Worm (Caenorhabditis elegans) whole organism, young adult: Measurements from ENCODE around the gene Y50D4C.6.

Experiments used
- B0019.2 ChIP-seq: fragments of 200-800 bp; sonication (Bioruptor generic); conservative IDR thresholded peaks from 2 replicates; pipeline ENCODE4 v1.3.6; 2022; ENCODE audit warnings: missing genetic modification reagents, missing genetic modification characterization, missing compliant biosample characterization
- B0261.1 ChIP-seq: sonication (generic microtip); optimal IDR thresholded peaks from 2 replicates; lab custom pipeline; 2016; ENCODE audit warnings: mild to moderate bottlenecking, missing genetic modification characterization, moderate library complexity, missing compliant biosample characterization
- F33H1.4 ChIP-seq: fragments of 200-800 bp; sonication (Bioruptor generic); IDR thresholded peaks from 2 replicates; pipeline ENCODE4 v1.3.6; 2022; ENCODE audit warnings: missing genetic modification reagents, missing genetic modification characterization, missing compliant biosample characterization
- F52B5.7 ChIP-seq: sonication (generic microtip); optimal IDR thresholded peaks from 2 replicates; lab custom pipeline; 2016; ENCODE audit warnings: mild to moderate bottlenecking, missing genetic modification characterization, missing compliant biosample characterization
- Y79H2A.3 ChIP-seq: fragments of 200-800 bp; sonication (Bioruptor generic); conservative IDR thresholded peaks from 2 replicates; pipeline ENCODE4 v1.3.6; 2022; ENCODE audit warnings: missing genetic modification reagents, missing genetic modification characterization, missing compliant biosample characterization
- athp-1 ChIP-seq: sonication (generic microtip); optimal IDR thresholded peaks from 2 replicates; lab custom pipeline; 2017; ENCODE audit warnings: mild to moderate bottlenecking, missing genetic modification characterization, missing compliant biosample characterization
- attf-5 ChIP-seq: fragments of 200-800 bp; sonication (Bioruptor generic); optimal IDR thresholded peaks from 2 replicates; lab custom pipeline; 2018; ENCODE audit warnings: mild to moderate bottlenecking, missing genetic modification characterization, missing compliant biosample characterization
- ceh-79 ChIP-seq: sonication (generic microtip); optimal IDR thresholded peaks from 2 replicates; lab custom pipeline; 2017; ENCODE audit warnings: mild to moderate bottlenecking, missing genetic modification characterization, missing compliant biosample characterization
- die-1 ChIP-seq: sonication (generic microtip); optimal IDR thresholded peaks from 2 replicates; lab custom pipeline; 2016; ENCODE audit warnings: missing genotype, mild to moderate bottlenecking, missing genetic modification characterization, missing compliant biosample characterization
- dox-1 ChIP-seq: fragments of 200-800 bp; sonication (Bioruptor generic); IDR thresholded peaks from 2 replicates; pipeline ENCODE4 v1.3.6; 2022; ENCODE audit warnings: missing genetic modification reagents, missing genetic modification characterization, missing compliant biosample characterization
- efl-1 ChIP-seq: fragments of 150-350 bp; optimal IDR thresholded peaks from 2 replicates; lab custom pipeline; 2014; ENCODE audit warnings: missing biosample characterization, missing genetic modification reagents, missing genetic modification characterization
- egl-44 ChIP-seq: fragments of 200-800 bp; sonication (Bioruptor generic); IDR thresholded peaks from 2 replicates; pipeline ENCODE4 v1.3.6; 2022; ENCODE audit warnings: missing genetic modification reagents, missing genetic modification characterization, missing compliant biosample characterization
- hlh-26 ChIP-seq: fragments of 200-800 bp; sonication (Bioruptor generic); conservative IDR thresholded peaks from 2 replicates; pipeline ENCODE4 v1.3.6; 2022; ENCODE audit warnings: missing genetic modification reagents, missing genetic modification characterization, missing compliant biosample characterization
- hmg-1.2 ChIP-seq: fragments of 200-800 bp; sonication (Bioruptor generic); IDR thresholded peaks from 2 replicates; pipeline ENCODE4 v1.3.6; 2022; ENCODE audit warnings: missing genetic modification reagents, missing genetic modification characterization, missing compliant biosample characterization
- hsf-1 ChIP-seq: fragments of 200-800 bp; sonication (Bioruptor generic); IDR thresholded peaks from 2 replicates; pipeline ENCODE4 v1.3.6; 2022; ENCODE audit warnings: missing genetic modification reagents, missing genetic modification characterization, missing compliant biosample characterization
- let-607 ChIP-seq, 2 experiments: fragments of 200-800 bp in 1 of 2; sonication (Bioruptor generic) in 1 of 2; sonication (generic microtip) in 1 of 2; optimal IDR thresholded peaks; 2 replicates each; lab custom pipeline; 2016 to 2018; ENCODE audit warnings: mild to moderate bottlenecking in 2 of 2, missing compliant biosample characterization in 2 of 2, missing genetic modification characterization in 2 of 2, moderate library complexity in 2 of 2, missing genotype in 1 of 2
- lin-35 ChIP-seq, 3 experiments: fragments of 150-350 bp in 2 of 3; sonication (generic microtip) in 1 of 3; optimal IDR thresholded peaks; 2 replicates each; lab custom pipeline; 2014 to 2018; ENCODE audit warnings: missing biosample characterization in 3 of 3, missing genetic modification characterization in 3 of 3, missing genetic modification reagents in 3 of 3
- lin-40 ChIP-seq: sonication (generic microtip); optimal IDR thresholded peaks from 2 replicates; lab custom pipeline; 2016; ENCODE audit warnings: missing genetic modification characterization, mild to moderate bottlenecking, missing compliant biosample characterization, missing genotype, missing genetic modification reagents
- lin-54 ChIP-seq: fragments of 200-800 bp; sonication (Bioruptor generic); optimal IDR thresholded peaks from 2 replicates; lab custom pipeline; 2018; ENCODE audit warnings: mild to moderate bottlenecking, missing genetic modification characterization, missing compliant biosample characterization
- lir-1 ChIP-seq: fragments of 200-800 bp; sonication (Bioruptor generic); conservative IDR thresholded peaks from 2 replicates; pipeline ENCODE4 v1.3.6; 2022; ENCODE audit warnings: missing genetic modification reagents, missing genetic modification characterization, missing compliant biosample characterization
- madf-10 ChIP-seq: sonication (generic microtip); optimal IDR thresholded peaks from 2 replicates; lab custom pipeline; 2016; ENCODE audit warnings: mild to moderate bottlenecking, missing genetic modification characterization, missing compliant biosample characterization
- mxl-1 ChIP-seq: sonication (generic microtip); optimal IDR thresholded peaks from 2 replicates; lab custom pipeline; 2016; ENCODE audit warnings: missing genetic modification characterization, missing compliant biosample characterization
- nfya-1 ChIP-seq: sonication (generic microtip); optimal IDR thresholded peaks from 2 replicates; lab custom pipeline; 2017; ENCODE audit warnings: antibody characterized with exemption, missing compliant biosample characterization, missing genetic modification characterization, borderline replicate concordance; ENCODE audit not compliant: insufficient read depth
- nhr-80 ChIP-seq: sonication (generic microtip); optimal IDR thresholded peaks from 2 replicates; lab custom pipeline; 2016; ENCODE audit warnings: missing genetic modification characterization, missing compliant biosample characterization
- rcor-1 ChIP-seq: fragments of 200-800 bp; sonication (Bioruptor generic); IDR thresholded peaks from 2 replicates; pipeline ENCODE4 v1.3.6; 2022; ENCODE audit warnings: missing genetic modification reagents, missing genetic modification characterization, missing compliant biosample characterization
- rec-8 ChIP-seq, 2 experiments: sonication (generic microtip); optimal IDR thresholded peaks; 2 replicates each; lab custom pipeline; 2016; ENCODE audit warnings: mild to moderate bottlenecking in 2 of 2, missing genetic modification characterization in 2 of 2, missing genetic modification reagents in 2 of 2, missing genotype in 2 of 2, missing biosample characterization in 1 of 2, missing compliant biosample characterization in 1 of 2, moderate library complexity in 1 of 2
- sea-2 ChIP-seq: fragments of 200-800 bp; sonication (Bioruptor generic); IDR thresholded peaks from 2 replicates; pipeline ENCODE4 v1.3.6; 2022; ENCODE audit warnings: missing genetic modification characterization, missing compliant biosample characterization
- snpc-3.4 ChIP-seq: sonication (generic microtip); optimal IDR thresholded peaks from 2 replicates; lab custom pipeline; 2017; ENCODE audit warnings: missing genetic modification characterization, mild to moderate bottlenecking, missing compliant biosample characterization, antibody characterized with exemption, moderate library complexity, missing genotype, missing genetic modification reagents
- snpc-4 ChIP-seq, 5 experiments: fragments of 150-350 bp in 1 of 5; sonication (generic microtip) in 4 of 5; optimal IDR thresholded peaks; 2 replicates each; lab custom pipeline; 2014 to 2018; ENCODE audit warnings: missing genetic modification characterization in 5 of 5, missing biosample characterization in 3 of 5, antibody characterized with exemption in 2 of 5, mild to moderate bottlenecking in 2 of 5, missing compliant biosample characterization in 2 of 5, missing genotype in 2 of 5, moderate library complexity in 2 of 5, missing genetic modification reagents in 1 of 5
- somi-1 ChIP-seq: fragments of 200-800 bp; sonication (Bioruptor generic); optimal IDR thresholded peaks from 2 replicates; lab custom pipeline; 2018; ENCODE audit warnings: mild to moderate bottlenecking, missing genetic modification characterization, missing compliant biosample characterization
- sptf-2 ChIP-seq: fragments of 200-800 bp; sonication (Bioruptor generic); optimal IDR thresholded peaks from 2 replicates; lab custom pipeline; 2018; ENCODE audit warnings: mild to moderate bottlenecking, missing genetic modification characterization, missing compliant biosample characterization
- tbp1 ChIP-seq: fragments of 200-800 bp; sonication (Bioruptor generic); optimal IDR thresholded peaks from 2 replicates; lab custom pipeline; 2018; ENCODE audit warnings: mild to moderate bottlenecking, missing genetic modification characterization, missing compliant biosample characterization
- tlf-1 ChIP-seq: fragments of 200-800 bp; sonication (Bioruptor generic); optimal IDR thresholded peaks from 2 replicates; lab custom pipeline; 2018; ENCODE audit warnings: mild to moderate bottlenecking, missing genetic modification characterization, missing compliant biosample characterization
- zfh-2 ChIP-seq: fragments of 200-800 bp; sonication (Bioruptor generic); conservative IDR thresholded peaks from 2 replicates; pipeline ENCODE4 v1.3.6; 2022; ENCODE audit warnings: missing genetic modification reagents, missing genetic modification characterization, missing compliant biosample characterization
- ztf-26 ChIP-seq: sonication (generic microtip); optimal IDR thresholded peaks from 2 replicates; lab custom pipeline; 2017; ENCODE audit warnings: missing genetic modification characterization, missing compliant biosample characterization
- ztf-28 ChIP-seq: fragments of 200-800 bp; sonication (Bioruptor generic); IDR thresholded peaks from 2 replicates; pipeline ENCODE4 v1.3.6; 2022; ENCODE audit warnings: missing genetic modification reagents, missing genetic modification characterization, missing compliant biosample characterization
- ztf-3 ChIP-seq: fragments of 200-800 bp; sonication (Bioruptor generic); optimal IDR thresholded peaks from 2 replicates; lab custom pipeline; 2018; ENCODE audit warnings: mild to moderate bottlenecking, missing genetic modification characterization, missing compliant biosample characterization

The Y50D4C.6 gene

ce11 chrV:982281-982756, 32.7 kb upstream of the Y50D4C.6 start, which contains the start of the genes Y50D4C.12 and unc-34:
Gene Y50D4C.12, plus strand, starts transcription at chrV:982581.
Gene unc-34, plus strand, starts transcription at chrV:982706.
- no peak for TF ChIP-seq athp-1 (tag; lab: Kevin White, UChicago)

ce11 chrV:979698-980097, 30.0 kb upstream of the Y50D4C.6 start:
- peak; percentile 61 for TF ChIP-seq zfh-2
- no peak for TF ChIP-seq B0261.1 (tag; lab: Kevin White, UChicago)
- TF ChIP-seq nfya-1 (tag; lab: Kevin White, UChicago), result no peak
- TF ChIP-seq lir-1 (GFP tag; lab: Robert Waterston, UW), result no peak
- peak; percentile 72 for TF ChIP-seq hmg-1.2 (GFP tag; lab: Robert Waterston, UW)
- no peak for TF ChIP-seq ceh-79 (tag; lab: Kevin White, UChicago)
- TF ChIP-seq F33H1.4, result no peak
- TF ChIP-seq rec-8 (tag; optimal IDR thresholded peaks at IDR 0.05; lab: Kevin White, UChicago), result no peak
- peak in 1 of 3 experiments; percentile 7 for TF ChIP-seq lin-35 (GFP tag; optimal IDR thresholded peaks at IDR 0.05; lab: Kevin White, UChicago)
- TF ChIP-seq somi-1 (GFP tag; lab: Kevin White, UChicago), result peak; percentile 25
- no peak for TF ChIP-seq F52B5.7
- no peak for TF ChIP-seq die-1 (tag; lab: Kevin White, UChicago)

- 0 out of 2 replicates have a peak, but pooled peaks have one; percentile 4 for TF ChIP-seq hmg-1.2 (GFP tag; lab: Robert Waterston, UW)
- no peak for TF ChIP-seq ztf-26 (tag; lab: Kevin White, UChicago)
Measured at ce11 chrV:978617-979016, 29.0 kb upstream of the Y50D4C.6 start.

ce11 chrV:977853-978252, 28.2 kb upstream of the Y50D4C.6 start:
- no peak for TF ChIP-seq ztf-28
- no peak for TF ChIP-seq hlh-26 (GFP tag; lab: Robert Waterston, UW)
- no peak for TF ChIP-seq mxl-1 (tag; lab: Kevin White, UChicago)
- TF ChIP-seq B0019.2, result no peak
- TF ChIP-seq sptf-2 (GFP tag; lab: Kevin White, UChicago), result no peak
- TF ChIP-seq hsf-1 (GFP tag; lab: Robert Waterston, UW), result no peak

- TF ChIP-seq hsf-1 (GFP tag; lab: Robert Waterston, UW) (no peak), snpc-3.4 (tag; lab: Kevin White, UChicago) (no peak), let-607 (tag; optimal IDR thresholded peaks at IDR 0.05; lab: Kevin White, UChicago) (no peak), nhr-80 (peak; percentile 20)
- TF ChIP-seq, all 124 proteins: peak for 1
Measured at ce11 chrV:976498-977063, 26.9 kb upstream of the Y50D4C.6 start.

- TF ChIP-seq rcor-1 (GFP tag; lab: Robert Waterston, UW) (no peak), hmg-1.2 (GFP tag; lab: Robert Waterston, UW) (peak; percentile 84), zfh-2 (0 out of 2 replicates have a peak, but pooled peaks have one; percentile 34), Y79H2A.3 (no peak), tbp1 (GFP tag; lab: Kevin White, UChicago) (peak; percentile 8), egl-44 (GFP tag; lab: Robert Waterston, UW) (no peak), efl-1 (GFP tag; lab: Kevin White, UChicago) (no peak), lin-40 (peak; percentile 24), dox-1 (peak; percentile 55; the same call in 1 of the 2 replicates), snpc-4 (GFP tag; optimal IDR thresholded peaks at IDR 0.05; lab: Kevin White, UChicago) (no peak), snpc-4 (tag; optimal IDR thresholded peaks at IDR 0.05; lab: Kevin White, UChicago) (peak in 2 of 4 experiments; percentile 10 to 47), ztf-3 (no peak), let-607 (tag; optimal IDR thresholded peaks at IDR 0.05; lab: Kevin White, UChicago) (no peak), tlf-1 (no peak), madf-10 (tag; lab: Kevin White, UChicago) (no peak), attf-5 (GFP tag; lab: Kevin White, UChicago) (peak; percentile 19), lin-54 (GFP tag; lab: Kevin White, UChicago) (no peak), sea-2 (GFP tag; lab: Robert Waterston, UW) (no peak), mxl-1 (tag; lab: Kevin White, UChicago) (no peak)
Measured at ce11 chrV:975184-975583, 25.5 kb upstream of the Y50D4C.6 start.
